Fruit fly (Drosophila melanogaster) whole organism, wandering third instar larva: ENCODE results near the gene cbt.

ENCODE experiments used
- Abd-B ChIP-seq: fragments of >200 bp; optimal IDR thresholded peaks from 2 replicates; lab custom pipeline; 2017; ENCODE audit warnings: missing biosample characterization, missing genetic modification characterization
- CG32264 ChIP-seq: fragments of 200-800 bp; sonication (Bioruptor generic); optimal IDR thresholded peaks from 2 replicates; lab custom pipeline; 2016; ENCODE audit warnings: missing biosample characterization, missing genetic modification characterization
- CG9705 ChIP-seq: fragments of 200-800 bp; sonication (Bioruptor generic); optimal IDR thresholded peaks from 2 replicates; lab custom pipeline; 2018; ENCODE audit warnings: missing biosample characterization, mild to moderate bottlenecking, missing genetic modification characterization
- CrebA ChIP-seq: fragments of 200-800 bp; sonication (Bioruptor generic); optimal IDR thresholded peaks from 2 replicates; lab custom pipeline; 2016; ENCODE audit warnings: missing biosample characterization, mild to moderate bottlenecking, missing genetic modification characterization, borderline replicate concordance
- Dfd ChIP-seq: fragments of >200 bp; optimal IDR thresholded peaks from 2 replicates; lab custom pipeline; 2017; ENCODE audit warnings: missing biosample characterization, missing genetic modification characterization
- Dif ChIP-seq: fragments of 200-275, 200-300 bp; sonication (Bioruptor generic); optimal IDR thresholded peaks from 2 replicates; lab custom pipeline; 2018; ENCODE audit warnings: missing biosample characterization, missing genetic modification characterization; ENCODE audit not compliant: partially characterized antibody
- GATAd ChIP-seq: sonication (Bioruptor generic); optimal IDR thresholded peaks from 2 replicates; lab custom pipeline; 2016; ENCODE audit warnings: missing biosample characterization, missing genetic modification characterization
- HLH106 ChIP-seq: fragments of 200-800 bp; optimal IDR thresholded peaks from 3 replicates; lab custom pipeline; 2019; ENCODE audit warnings: missing biosample characterization, mild to moderate bottlenecking, missing genetic modification characterization, moderate library complexity
- Hnf4 ChIP-seq: fragments of 200-800 bp; sonication (Bioruptor generic); optimal IDR thresholded peaks from 2 replicates; lab custom pipeline; 2016; ENCODE audit warnings: missing biosample characterization, mild to moderate bottlenecking, missing genetic modification characterization
- Hr78 ChIP-seq: fragments of >200 bp; optimal IDR thresholded peaks from 2 replicates; lab custom pipeline; 2017; ENCODE audit warnings: missing biosample characterization, missing genetic modification characterization
- Hr83 ChIP-seq: fragments of 200-300 bp; sonication (Bioruptor generic); optimal IDR thresholded peaks from 2 replicates; lab custom pipeline; 2016; ENCODE audit warnings: missing biosample characterization, mild to moderate bottlenecking, missing genetic modification characterization, moderate library complexity; ENCODE audit not compliant: poor library complexity, severe bottlenecking
- Jra ChIP-seq: sonication (Bioruptor generic); optimal IDR thresholded peaks from 2 replicates; lab custom pipeline; 2016; ENCODE audit warnings: missing biosample characterization, missing genetic modification characterization
- Mio ChIP-seq: sonication (Bioruptor generic); optimal IDR thresholded peaks from 2 replicates; lab custom pipeline; 2016; ENCODE audit warnings: missing biosample characterization, missing genetic modification characterization
- Myc ChIP-seq: fragments of >200 bp; optimal IDR thresholded peaks from 2 replicates; lab custom pipeline; 2017
- OdsH ChIP-seq: fragments of 200-800 bp; sonication (Bioruptor generic); optimal IDR thresholded peaks from 2 replicates; lab custom pipeline; 2016; ENCODE audit warnings: missing biosample characterization, mild to moderate bottlenecking, missing genetic modification characterization
- Rel ChIP-seq, 2 experiments: fragments of 200-800 bp; sonication (Bioruptor generic) in 1 of 2; optimal IDR thresholded peaks; 2 replicates in 1 of 2; 3 replicates in 1 of 2; lab custom pipeline; 2016 to 2019; ENCODE audit warnings: mild to moderate bottlenecking in 2 of 2, missing biosample characterization in 2 of 2, missing genetic modification characterization in 2 of 2, moderate library complexity in 1 of 2
- Sp1 ChIP-seq: fragments of 200-800 bp; sonication (Bioruptor generic); optimal IDR thresholded peaks from 3 replicates; lab custom pipeline; 2019; ENCODE audit warnings: missing biosample characterization, mild to moderate bottlenecking, missing genetic modification characterization, moderate library complexity
- Vsx2 ChIP-seq: fragments of 200-300, 225-300 bp; sonication (Bioruptor generic); optimal IDR thresholded peaks from 2 replicates; lab custom pipeline; 2018; ENCODE audit warnings: missing biosample characterization, missing genetic modification characterization; ENCODE audit not compliant: partially characterized antibody
- br ChIP-seq: fragments of 200-800 bp; sonication (Bioruptor generic); optimal IDR thresholded peaks from 2 replicates; lab custom pipeline; 2016; ENCODE audit warnings: missing biosample characterization, missing genetic modification characterization
- brk ChIP-seq: fragments of 200-800 bp; sonication (Bioruptor generic); optimal IDR thresholded peaks from 2 replicates; lab custom pipeline; 2016; ENCODE audit warnings: missing biosample characterization, mild to moderate bottlenecking, missing genetic modification characterization
- dl ChIP-seq, 2 experiments: fragments of 175-275, 200-275 bp in 1 of 2; fragments of 200-275 bp in 1 of 2; sonication (Bioruptor generic); optimal IDR thresholded peaks; lab custom pipeline; 2018; ENCODE audit warnings: mild to moderate bottlenecking in 2 of 2, missing biosample characterization in 2 of 2, missing genetic modification characterization in 2 of 2, moderate library complexity in 2 of 2; ENCODE audit not compliant: partially characterized antibody in 2 of 2, insufficient read depth in 1 of 2
- dmrt93B ChIP-seq: fragments of 200-800 bp; sonication (Bioruptor generic); optimal IDR thresholded peaks from 2 replicates; lab custom pipeline; 2018; ENCODE audit warnings: missing biosample characterization, mild to moderate bottlenecking, missing genetic modification characterization
- dsf ChIP-seq: sonication (Bioruptor generic); optimal IDR thresholded peaks from 2 replicates; lab custom pipeline; 2016; ENCODE audit warnings: missing biosample characterization, missing genetic modification characterization, borderline replicate concordance
- ey ChIP-seq: fragments of 200-800 bp; sonication (Bioruptor generic); optimal IDR thresholded peaks from 2 replicates; lab custom pipeline; 2016; ENCODE audit warnings: missing biosample characterization, missing genetic modification characterization
- foxo ChIP-seq, 2 experiments: fragments of 200-800 bp; sonication (Bioruptor generic); optimal IDR thresholded peaks; 2 replicates in 1 of 2; 3 replicates in 1 of 2; lab custom pipeline; 2016 to 2017; ENCODE audit warnings: missing biosample characterization in 2 of 2, missing genetic modification characterization in 2 of 2
- fru ChIP-seq: fragments of 200-800 bp; sonication (Bioruptor generic); optimal IDR thresholded peaks from 3 replicates; lab custom pipeline; 2016; ENCODE audit warnings: missing biosample characterization, mild to moderate bottlenecking, missing genetic modification characterization
- h ChIP-seq: fragments of 200-800 bp; sonication (Bioruptor generic); optimal IDR thresholded peaks from 3 replicates; lab custom pipeline; 2016; ENCODE audit warnings: missing biosample characterization, mild to moderate bottlenecking, missing genetic modification characterization
- jim ChIP-seq: fragments of 175-275, 200-325 bp; sonication (Bioruptor generic); optimal IDR thresholded peaks from 2 replicates; lab custom pipeline; 2016; ENCODE audit warnings: missing biosample characterization, mild to moderate bottlenecking, missing genetic modification characterization
- lola ChIP-seq: fragments of >200 bp; optimal IDR thresholded peaks from 2 replicates; lab custom pipeline; 2017; ENCODE audit warnings: missing biosample characterization, missing genetic modification characterization
- pan ChIP-seq: fragments of >200 bp; optimal IDR thresholded peaks from 2 replicates; lab custom pipeline; 2017
- psq ChIP-seq: fragments of 200-800 bp; sonication (Bioruptor generic); optimal IDR thresholded peaks from 3 replicates; lab custom pipeline; 2017; ENCODE audit warnings: missing biosample characterization, mild to moderate bottlenecking, missing genetic modification characterization, moderate library complexity
- rgr ChIP-seq: fragments of 200-800 bp; sonication (Bioruptor generic); optimal IDR thresholded peaks from 3 replicates; lab custom pipeline; 2016; ENCODE audit warnings: missing biosample characterization, mild to moderate bottlenecking, missing genetic modification characterization
- sage ChIP-seq: fragments of 200-800 bp; sonication (Bioruptor generic); optimal IDR thresholded peaks from 2 replicates; lab custom pipeline; 2016; ENCODE audit warnings: missing biosample characterization, mild to moderate bottlenecking, missing genetic modification characterization
- sv ChIP-seq: fragments of 200-800 bp; sonication (Bioruptor generic); optimal IDR thresholded peaks from 3 replicates; lab custom pipeline; 2016; ENCODE audit warnings: missing biosample characterization, missing genetic modification characterization
- tai ChIP-seq: sonication (Bioruptor generic); optimal IDR thresholded peaks from 2 replicates; lab custom pipeline; 2016; ENCODE audit warnings: missing biosample characterization, missing genetic modification characterization
- usp ChIP-seq: fragments of >200 bp; optimal IDR thresholded peaks from 2 replicates; lab custom pipeline; 2017; ENCODE audit warnings: missing biosample characterization, missing genetic modification characterization
- woc ChIP-seq: sonication (Bioruptor generic); optimal IDR thresholded peaks from 2 replicates; lab custom pipeline; 2016; ENCODE audit warnings: missing biosample characterization, mild to moderate bottlenecking, missing genetic modification characterization

The cbt gene

DNA sequence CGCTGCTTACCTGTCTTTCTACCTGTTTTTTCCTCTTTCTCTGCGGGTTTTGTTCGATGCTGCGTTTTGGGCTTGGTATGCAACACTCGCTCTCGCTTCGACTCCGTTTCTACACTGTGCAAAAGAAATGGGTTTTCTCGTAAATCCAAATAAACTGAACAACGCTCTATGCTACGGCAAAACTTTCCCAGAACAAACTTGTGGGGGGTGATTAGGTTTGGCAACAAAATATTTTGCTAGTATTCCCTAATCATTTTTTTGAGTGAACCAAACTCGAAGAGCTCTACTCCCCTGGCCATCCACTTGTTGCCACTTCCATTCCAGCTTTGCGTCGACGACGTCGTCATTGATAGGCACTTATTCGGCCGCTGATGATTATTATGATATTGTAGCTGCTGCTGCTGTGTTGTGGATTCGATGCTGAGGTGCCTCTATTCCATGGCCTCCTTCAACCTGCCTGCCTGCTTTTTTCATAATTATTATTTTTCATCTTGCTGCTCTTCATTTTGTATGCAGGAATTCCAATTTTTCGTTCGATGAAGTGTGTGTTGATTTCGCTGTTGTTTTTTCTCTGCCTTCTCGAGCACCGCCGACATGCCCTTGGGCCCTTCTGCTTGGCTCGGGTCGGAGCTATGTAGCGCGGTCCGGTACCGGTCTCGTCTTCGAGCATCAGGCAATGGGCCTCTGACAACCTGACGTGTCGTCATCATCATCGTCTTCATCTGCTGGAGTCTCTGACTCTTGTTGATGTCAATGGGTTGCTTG lies 37.4 kb downstream of the cbt start (continued):
- TF ChIP-seq Mio (GFP tag; lab: Kevin White, UChicago) = peak; percentile 67
- peak; percentile 96 for TF ChIP-seq sage
- TF ChIP-seq CG32264 (GFP tag; lab: Kevin White, UChicago) = peak; percentile 91
- peak; percentile 48 for TF ChIP-seq sv
- TF ChIP-seq h (GFP tag; lab: Kevin White, UChicago) = peak; percentile 96
- peak; percentile 94 for TF ChIP-seq Sp1 (GFP tag; lab: Kevin White, UChicago)
- no peak for TF ChIP-seq GATAd (GFP tag; lab: Kevin White, UChicago)
- TF ChIP-seq ey (GFP tag; lab: Kevin White, UChicago) = peak; percentile 96
- no peak for TF ChIP-seq brk (GFP tag; lab: Kevin White, UChicago)
- peak; percentile 86 for TF ChIP-seq Jra (GFP tag; lab: Kevin White, UChicago)
- peak; percentile 94 for TF ChIP-seq HLH106 (tag; lab: Kevin White, UChicago)
- peak; percentile 96 for TF ChIP-seq br (GFP tag; lab: Kevin White, UChicago)
- no peak for TF ChIP-seq tai (GFP tag; lab: Kevin White, UChicago)
- TF ChIP-seq woc (GFP tag; lab: Kevin White, UChicago) = peak; percentile 97
- TF ChIP-seq Hnf4 (GFP tag; lab: Kevin White, UChicago) = peak; percentile 93
- TF ChIP-seq, all 38 proteins: peak for 24

DNA sequence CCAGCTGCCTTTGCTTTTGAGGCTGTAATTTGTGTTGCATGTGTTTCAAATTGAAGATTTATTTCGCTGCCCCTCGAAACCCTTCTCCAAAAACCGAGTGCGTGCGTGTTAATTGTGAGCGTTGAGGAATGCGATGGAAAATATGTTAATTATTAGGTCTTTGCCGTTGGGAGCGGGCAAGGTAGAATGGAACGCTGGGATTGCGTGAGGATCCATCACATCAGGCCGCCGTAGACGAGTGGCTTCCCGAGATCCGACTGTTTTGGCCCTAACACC lies 38.1 kb downstream of the cbt start:
- no peak for TF ChIP-seq Myc (lab: Kevin White, UChicago)
- no peak for TF ChIP-seq Jra (GFP tag; lab: Kevin White, UChicago)
- TF ChIP-seq usp (GFP tag; lab: Kevin White, UChicago) = no peak
- TF ChIP-seq jim (GFP tag; lab: Kevin White, UChicago) = no peak
- TF ChIP-seq tai (GFP tag; lab: Kevin White, UChicago) = no peak
- no peak for TF ChIP-seq h (GFP tag; lab: Kevin White, UChicago)
- TF ChIP-seq dmrt93B (GFP tag; lab: Kevin White, UChicago) = no peak
- no peak for TF ChIP-seq Sp1 (GFP tag; lab: Kevin White, UChicago)
- no peak for TF ChIP-seq woc (GFP tag; lab: Kevin White, UChicago)
- TF ChIP-seq CG32264 (GFP tag; lab: Kevin White, UChicago) = no peak
- no peak for TF ChIP-seq Rel (GFP tag; optimal IDR thresholded peaks at IDR 0.05; lab: Kevin White, UChicago)
- no peak for TF ChIP-seq Rel (tag; optimal IDR thresholded peaks at IDR 0.05; lab: Kevin White, UChicago)
- TF ChIP-seq HLH106 (tag; lab: Kevin White, UChicago) = no peak
- no peak for TF ChIP-seq CG9705 (GFP tag; lab: Kevin White, UChicago)
- TF ChIP-seq sv = no peak
- no peak for TF ChIP-seq pan
- no peak for TF ChIP-seq Abd-B (GFP tag; lab: Kevin White, UChicago)

DNA sequence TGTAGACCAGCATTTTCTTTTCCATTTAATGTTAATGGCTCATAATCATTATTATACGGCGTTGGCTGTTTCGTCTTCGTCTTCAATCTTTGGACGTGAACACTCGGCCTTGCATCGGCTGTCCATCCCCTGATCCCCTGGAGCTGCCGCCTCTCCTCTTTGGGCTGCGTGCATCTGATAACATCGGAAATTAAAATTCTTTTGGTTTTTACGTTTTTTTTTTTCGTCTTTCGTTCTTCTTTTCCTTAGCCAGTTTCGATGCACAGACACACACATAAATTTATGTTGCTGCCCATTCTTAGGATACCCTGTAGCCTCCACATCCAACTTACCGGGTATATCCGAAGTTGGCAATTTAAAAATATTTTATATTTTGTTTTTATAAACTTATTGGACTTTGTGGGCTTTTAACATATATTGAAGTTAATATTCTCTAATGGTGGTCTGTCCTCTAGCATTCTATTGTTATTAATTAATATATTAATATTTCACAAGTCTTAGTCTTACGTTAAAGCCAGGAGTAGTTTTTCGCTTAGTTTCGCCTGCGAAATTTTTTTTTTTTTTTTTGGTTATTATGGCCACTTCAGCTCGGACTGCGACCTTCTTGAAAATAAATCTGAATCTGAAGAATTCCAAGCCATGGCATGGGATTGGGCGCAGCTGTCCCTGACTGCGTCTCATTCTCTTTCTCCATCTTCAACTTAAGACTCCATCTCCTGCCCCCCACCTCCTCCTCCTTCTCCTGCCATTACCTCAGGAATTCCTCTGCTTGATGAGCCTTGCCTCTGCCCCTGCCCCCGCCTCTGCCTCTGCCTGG lies 38.6 kb downstream of the cbt start:
- TF ChIP-seq Vsx2 (no peak), tai (GFP tag; lab: Kevin White, UChicago) (no peak), Jra (GFP tag; lab: Kevin White, UChicago) (peak; percentile 4), CG32264 (GFP tag; lab: Kevin White, UChicago) (no peak), usp (GFP tag; lab: Kevin White, UChicago) (no peak), Myc (lab: Kevin White, UChicago) (no peak), brk (GFP tag; lab: Kevin White, UChicago) (peak; percentile 80), CrebA (no peak), sage (peak; percentile 78), h (GFP tag; lab: Kevin White, UChicago) (peak; percentile 87), CG9705 (GFP tag; lab: Kevin White, UChicago) (peak; percentile 39), GATAd (GFP tag; lab: Kevin White, UChicago) (no peak), HLH106 (tag; lab: Kevin White, UChicago) (peak; percentile 91), ey (GFP tag; lab: Kevin White, UChicago) (peak; percentile 75), lola (GFP tag; lab: Kevin White, UChicago) (no peak), OdsH (peak; percentile 93), Hr78 (GFP tag; lab: Kevin White, UChicago) (no peak), dsf (GFP tag; lab: Kevin White, UChicago) (peak; percentile 28), pan (no peak), Dif (GFP tag; lab: Kevin White, UChicago) (no peak), dl (GFP tag; optimal IDR thresholded peaks at IDR 0.05; lab: Kevin White, UChicago; ENCODE audit: insufficient read depth in 1 of 2, partially characterized antibody in 2 of 2) (no peak), Hr83 (GFP tag; lab: Kevin White, UChicago) (peak; percentile 22), Mio (GFP tag; lab: Kevin White, UChicago) (no peak), foxo (GFP tag; optimal IDR thresholded peaks at IDR 0.05; lab: Kevin White, UChicago) (peak in 1 of 2 experiments; percentile 93), dmrt93B (GFP tag; lab: Kevin White, UChicago) (peak; percentile 83), Sp1 (GFP tag; lab: Kevin White, UChicago) (peak; percentile 94), fru (GFP tag; lab: Kevin White, UChicago) (peak; percentile 90), woc (GFP tag; lab: Kevin White, UChicago) (peak; percentile 72), jim (GFP tag; lab: Kevin White, UChicago) (no peak), br (GFP tag; lab: Kevin White, UChicago) (peak; percentile 63), sv (no peak), Rel (GFP tag; optimal IDR thresholded peaks at IDR 0.05; lab: Kevin White, UChicago) (peak; percentile 55), Rel (tag; optimal IDR thresholded peaks at IDR 0.05; lab: Kevin White, UChicago) (peak; percentile 36), rgr (GFP tag; lab: Kevin White, UChicago) (peak; percentile 86), psq (GFP tag; lab: Kevin White, UChicago) (peak; percentile 93), Abd-B (GFP tag; lab: Kevin White, UChicago) (no peak), Hnf4 (GFP tag; lab: Kevin White, UChicago) (peak; percentile 45), Dfd (no peak)
